Worm (Caenorhabditis elegans) whole organism, midembryonic: ENCODE data around the gene gcp-2.1.
"Not testable (repeated sequence)": the region's sequence is repeated elsewhere in the genome, so short reads cannot be mapped to it uniquely, and the experiment has no call there.

Source experiments
- T22C8.4 ChIP-seq: fragments of 200-800 bp; sonication (Bioruptor generic); IDR thresholded peaks from 2 replicates; pipeline ENCODE4 v1.3.6; 2022; ENCODE audit warnings: missing genetic modification characterization, missing compliant biosample characterization
- cog-1 ChIP-seq: sonication (generic microtip); optimal IDR thresholded peaks from 2 replicates; lab custom pipeline; 2016; ENCODE audit warnings: missing genetic modification characterization, missing compliant biosample characterization
- flt-1 ChIP-seq: fragments of 200-800 bp; sonication (Bioruptor generic); IDR thresholded peaks from 2 replicates; pipeline ENCODE4 v1.3.6; 2022; ENCODE audit warnings: missing genetic modification characterization, missing compliant biosample characterization
- klf-2 ChIP-seq: fragments of 200-800 bp; sonication (Bioruptor generic); conservative IDR thresholded peaks from 2 replicates; pipeline ENCODE4 v1.3.6; 2022; ENCODE audit warnings: missing genetic modification reagents, missing genetic modification characterization, missing compliant biosample characterization
- med-1 ChIP-seq: sonication (generic microtip); optimal IDR thresholded peaks from 2 replicates; lab custom pipeline; 2017; ENCODE audit warnings: missing genetic modification characterization, mild to moderate bottlenecking, missing compliant biosample characterization, antibody characterized with exemption, missing genetic modification reagents; ENCODE audit not compliant: insufficient read depth
- ref-1 ChIP-seq: fragments of 200-800 bp; sonication (Bioruptor generic); conservative IDR thresholded peaks from 2 replicates; pipeline ENCODE4 v1.3.6; 2022; ENCODE audit warnings: missing genetic modification reagents, missing genetic modification characterization, missing compliant biosample characterization
- tab-1 ChIP-seq: fragments of 200-800 bp; sonication (Bioruptor generic); IDR thresholded peaks from 2 replicates; pipeline ENCODE4 v1.3.6; 2022; ENCODE audit warnings: missing genetic modification characterization, missing compliant biosample characterization
- ztf-23 ChIP-seq: fragments of 200-800 bp; sonication (Bioruptor generic); IDR thresholded peaks from 2 replicates; pipeline ENCODE4 v1.3.6; 2022; ENCODE audit warnings: missing genetic modification reagents, missing genetic modification characterization, missing compliant biosample characterization
- ztf-29 ChIP-seq: fragments of 200-800 bp; sonication (Bioruptor generic); IDR thresholded peaks from 2 replicates; pipeline ENCODE4 v1.3.6; 2022; ENCODE audit warnings: missing genetic modification reagents, missing genetic modification characterization, missing compliant biosample characterization

gcp-2.1 gene

DNA sequence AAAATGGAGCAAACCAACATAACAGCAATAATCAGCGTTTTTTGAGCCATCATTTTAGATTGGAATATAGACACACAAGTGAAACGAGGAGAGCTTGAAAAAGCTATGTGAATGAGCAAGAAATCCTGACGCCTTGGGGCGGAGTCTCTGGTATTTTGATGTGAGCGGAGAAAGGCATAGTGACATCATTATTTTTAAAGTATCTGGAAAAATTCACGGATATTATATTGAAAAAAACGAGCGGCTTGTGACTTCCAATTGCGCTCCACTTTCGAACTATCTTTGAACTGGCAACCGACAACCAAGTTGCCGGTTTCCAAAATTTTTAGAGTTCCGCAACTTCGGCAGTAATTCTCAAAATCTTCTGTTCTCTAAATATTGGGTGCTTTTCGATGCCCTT is 9.6 kb downstream of the gcp-2.1 start, which contains the start of gene nlp-64:
nlp-64 (minus strand) TSS at position 101 of the 400 bp plus-strand sequence.
- TF ChIP-seq tab-1 (no peak), med-1 (no peak), ref-1 (GFP tag; lab: Robert Waterston, UW) (no peak), cog-1 (tag; lab: Kevin White, UChicago) (no peak), T22C8.4 (no peak), ztf-23 (GFP tag; lab: Robert Waterston, UW) (no peak), klf-2 (GFP tag; lab: Robert Waterston, UW) (no peak), flt-1 (no peak), ztf-29 (no peak)

DNA sequence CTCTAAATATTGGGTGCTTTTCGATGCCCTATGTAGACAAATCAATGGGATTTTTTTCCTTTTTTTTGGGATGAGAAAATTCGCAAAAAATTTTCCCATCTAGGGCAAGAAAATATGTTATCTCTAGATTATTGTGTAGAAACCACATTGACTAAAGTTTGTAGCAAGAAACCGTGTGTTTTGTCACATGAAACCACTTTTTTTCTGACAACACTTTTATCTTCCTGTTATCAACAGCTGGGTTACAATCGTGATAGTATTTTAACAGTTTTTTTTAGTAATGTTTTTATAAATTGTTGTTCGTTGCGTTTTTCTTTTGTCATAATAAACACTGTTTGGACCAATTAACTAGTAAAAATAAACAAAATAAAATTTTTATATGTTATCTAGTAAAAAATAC is 10.6 kb downstream of the gcp-2.1 start:
- TF ChIP-seq med-1 (no peak), flt-1 (no peak), ref-1 (GFP tag; lab: Robert Waterston, UW) (no peak), klf-2 (GFP tag; lab: Robert Waterston, UW) (no peak), T22C8.4 (no peak), ztf-23 (GFP tag; lab: Robert Waterston, UW) (no peak), ztf-29 (no peak), cog-1 (tag; lab: Kevin White, UChicago) (no peak), tab-1 (no peak)

DNA sequence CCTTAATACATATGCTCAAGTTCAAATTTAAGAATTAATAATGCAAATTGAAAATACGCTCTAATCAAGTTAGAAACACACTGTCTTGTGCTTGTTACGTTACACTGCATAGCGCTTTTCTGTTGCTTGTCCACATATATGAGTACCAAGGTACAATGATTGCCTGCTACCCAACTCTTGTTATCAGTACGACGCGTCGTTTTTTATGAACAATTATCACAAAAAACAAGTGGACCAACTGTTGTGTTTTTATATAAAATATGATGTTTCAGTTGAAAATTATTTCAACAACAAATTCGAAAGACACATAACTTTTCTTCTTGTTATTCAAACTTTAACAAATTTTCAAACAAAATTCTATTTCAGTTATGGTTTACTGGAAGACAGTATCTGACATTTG is 11.3 kb downstream of the gcp-2.1 start, which contains the start of gene M02E1.4:
M02E1.4 (plus strand) TSS at position 367 of the 400 bp plus-strand sequence.
- TF ChIP-seq flt-1 (no peak), T22C8.4 (no peak), med-1 (no peak), tab-1 (no peak), ref-1 (GFP tag; lab: Robert Waterston, UW) (no peak), klf-2 (GFP tag; lab: Robert Waterston, UW) (no peak), cog-1 (tag; lab: Kevin White, UChicago) (no peak), ztf-29 (no peak), ztf-23 (GFP tag; lab: Robert Waterston, UW) (no peak)

DNA sequence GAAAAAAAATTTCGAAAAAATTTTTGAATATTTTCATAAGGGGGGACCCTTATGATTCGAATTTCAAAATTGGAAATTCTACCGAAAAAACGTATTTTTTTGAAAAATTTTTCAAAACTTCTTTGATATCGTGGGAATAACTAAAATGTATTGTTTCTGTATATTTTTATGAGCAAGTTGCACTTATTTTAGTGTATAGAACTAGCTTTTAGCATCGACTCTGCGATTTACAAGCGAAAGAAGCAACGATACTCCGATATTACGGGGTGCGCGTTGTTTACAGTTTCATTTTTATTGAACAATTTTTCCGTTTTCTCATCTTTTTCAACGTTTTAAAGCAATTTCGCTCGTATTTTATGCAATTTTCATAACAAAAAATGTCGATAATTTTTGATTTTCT is 20.6 kb downstream of the gcp-2.1 start, which contains the start of gene M02E1.3:
M02E1.3 (plus strand) TSS at position 301 of the 400 bp plus-strand sequence.
- TF ChIP-seq ref-1 (GFP tag; lab: Robert Waterston, UW); T22C8.4; tab-1: not testable (repeated sequence)

DNA sequence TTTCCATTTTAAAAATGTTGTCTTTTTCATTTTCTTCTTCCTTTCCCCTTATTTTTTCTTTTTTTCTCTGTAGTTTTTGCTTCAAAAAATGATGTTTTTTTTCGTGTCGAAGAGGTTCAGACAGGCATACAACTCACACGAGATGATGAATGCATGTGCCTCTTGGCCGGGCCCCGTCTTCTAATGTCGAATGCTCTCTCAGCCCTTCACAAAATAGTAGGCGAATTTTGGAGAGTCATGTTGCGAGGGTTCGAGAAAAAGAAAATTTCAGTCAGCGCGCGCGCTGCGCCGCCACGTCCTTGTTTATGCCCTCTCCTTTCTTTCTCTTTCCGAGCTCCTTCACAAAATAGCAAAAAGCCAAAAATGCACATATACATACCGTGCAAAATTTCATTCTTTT is 22.4 kb downstream of the gcp-2.1 start:
- TF ChIP-seq tab-1 (no peak), T22C8.4 (no peak), ztf-29 (no peak), flt-1 (no peak), cog-1 (tag; lab: Kevin White, UChicago) (no peak), klf-2 (GFP tag; lab: Robert Waterston, UW) (no peak), ztf-23 (GFP tag; lab: Robert Waterston, UW) (no peak), ref-1 (GFP tag; lab: Robert Waterston, UW) (no peak), med-1 (no peak)

DNA sequence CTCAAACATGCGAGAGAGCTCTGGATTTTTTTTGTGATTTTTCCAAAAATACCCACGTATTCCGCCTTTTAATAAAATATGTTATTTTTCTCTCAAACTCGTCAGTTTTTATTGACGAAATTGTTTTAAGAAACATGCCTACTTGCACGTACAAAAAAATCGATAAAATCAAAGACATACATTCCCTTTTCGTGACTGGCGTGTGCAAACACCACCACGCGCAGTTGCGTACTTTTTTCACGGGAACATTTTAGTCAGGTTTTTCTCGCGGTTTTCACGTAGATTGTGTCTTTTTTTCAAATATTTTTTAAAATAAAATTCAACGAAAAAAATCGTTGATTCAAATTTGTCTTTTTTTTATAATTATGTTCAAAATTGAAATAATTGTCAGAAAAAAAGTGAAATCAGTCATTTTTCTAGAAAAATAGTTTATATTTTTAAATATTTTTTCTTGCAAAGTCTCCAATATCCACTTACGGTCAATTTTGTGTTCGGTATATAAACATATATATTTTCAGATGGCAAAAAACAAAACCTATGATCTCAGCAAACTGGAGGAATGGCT is 24.0 kb downstream of the gcp-2.1 start, which contains the start of gene M02E1.1:
M02E1.1 (plus strand) TSS at position 515 of the 565 bp plus-strand sequence.
- TF ChIP-seq T22C8.4 (peak; percentile 88), ztf-29 (no peak), cog-1 (tag; lab: Kevin White, UChicago) (peak; percentile 15)

DNA sequence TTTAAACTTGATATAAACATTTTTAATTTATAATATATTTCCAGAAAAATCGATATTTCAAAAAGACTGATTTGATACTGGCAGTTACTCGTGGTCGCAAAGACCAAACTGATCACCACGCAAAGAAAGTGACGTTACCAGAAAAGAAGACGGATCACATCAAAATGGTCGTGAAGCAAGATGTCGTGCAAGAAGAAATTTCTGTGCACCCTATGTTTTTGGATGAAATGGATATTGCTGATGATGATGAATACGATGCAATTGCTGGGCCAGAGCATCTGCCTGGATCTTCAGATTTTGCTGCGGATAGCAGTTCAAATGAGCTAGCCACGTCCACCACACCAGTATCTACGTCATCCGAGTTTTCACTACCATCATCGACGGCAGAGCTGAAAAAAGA is 27.1 kb downstream of the gcp-2.1 start:
- TF ChIP-seq med-1 = no peak

DNA sequence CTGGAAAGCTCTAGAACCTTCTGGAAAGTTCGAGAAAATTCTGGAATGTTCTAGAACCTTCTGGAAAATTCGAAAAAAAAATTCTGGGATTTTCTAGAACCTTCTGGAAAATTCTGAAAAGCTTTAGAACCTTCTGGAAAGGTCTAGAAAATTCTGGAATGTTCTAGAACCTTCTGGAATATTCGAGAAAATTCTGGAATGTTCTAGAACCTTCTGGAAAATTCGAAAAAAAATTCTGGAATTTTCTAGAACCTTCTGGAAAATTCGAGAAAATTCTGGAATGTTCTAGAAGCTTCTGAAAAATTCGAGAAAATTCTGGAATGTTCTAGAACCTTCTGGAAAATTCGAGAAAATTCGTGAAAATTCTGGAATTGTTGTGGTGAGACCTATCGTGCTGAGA is 29.2 kb downstream of the gcp-2.1 start:
- TF ChIP-seq flt-1 = peak; percentile 69; the same call in 1 of the 2 replicates

DNA sequence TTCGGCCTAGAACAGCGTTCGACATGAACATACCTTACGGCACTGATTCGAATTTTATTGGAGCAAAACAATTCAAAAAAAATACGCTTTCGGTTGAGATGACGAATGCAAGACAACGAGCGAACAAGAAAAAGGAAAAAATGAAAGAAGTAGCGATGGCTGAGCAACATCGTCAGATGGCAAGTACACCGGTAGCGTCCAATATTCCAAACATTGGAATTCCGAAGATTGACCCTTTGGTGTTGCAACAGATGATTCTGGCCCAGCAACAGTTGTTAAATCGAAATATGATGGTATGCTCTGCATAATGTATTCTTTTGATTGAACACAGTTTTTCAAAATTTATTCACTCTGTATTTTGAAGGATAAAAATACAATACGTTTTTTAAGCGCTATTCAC is 31.0 kb downstream of the gcp-2.1 start:
- TF ChIP-seq ztf-29 (no peak), T22C8.4 (no peak), flt-1 (no peak), tab-1 (no peak), ztf-23 (GFP tag; lab: Robert Waterston, UW) (no peak), cog-1 (tag; lab: Kevin White, UChicago) (no peak), ref-1 (GFP tag; lab: Robert Waterston, UW) (no peak), klf-2 (GFP tag; lab: Robert Waterston, UW) (no peak), med-1 (no peak)

DNA sequence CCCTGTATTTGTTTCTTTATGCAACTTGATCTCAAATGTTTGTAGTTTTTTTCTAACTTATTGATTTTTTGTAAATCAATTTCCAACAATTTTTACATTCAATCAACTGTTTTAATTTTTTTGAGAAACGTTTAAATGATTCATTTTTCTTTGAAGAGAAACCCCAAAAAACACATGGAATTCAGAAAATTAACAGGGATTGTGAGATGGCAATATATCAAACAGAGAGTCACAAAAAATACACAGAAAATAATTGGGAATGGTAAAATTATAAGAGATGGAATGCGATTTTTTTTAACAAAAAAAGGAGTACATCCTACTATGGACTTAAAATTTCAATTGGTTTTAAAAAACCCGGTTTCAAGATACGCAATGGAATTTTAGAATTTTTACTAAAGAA is 32.8 kb downstream of the gcp-2.1 start:
- TF ChIP-seq T22C8.4 (no peak), flt-1 (no peak), tab-1 (no peak), klf-2 (GFP tag; lab: Robert Waterston, UW) (no peak), cog-1 (tag; lab: Kevin White, UChicago) (no peak), ztf-23 (GFP tag; lab: Robert Waterston, UW) (no peak), med-1 (no peak), ref-1 (GFP tag; lab: Robert Waterston, UW) (no peak), ztf-29 (no peak)

DNA sequence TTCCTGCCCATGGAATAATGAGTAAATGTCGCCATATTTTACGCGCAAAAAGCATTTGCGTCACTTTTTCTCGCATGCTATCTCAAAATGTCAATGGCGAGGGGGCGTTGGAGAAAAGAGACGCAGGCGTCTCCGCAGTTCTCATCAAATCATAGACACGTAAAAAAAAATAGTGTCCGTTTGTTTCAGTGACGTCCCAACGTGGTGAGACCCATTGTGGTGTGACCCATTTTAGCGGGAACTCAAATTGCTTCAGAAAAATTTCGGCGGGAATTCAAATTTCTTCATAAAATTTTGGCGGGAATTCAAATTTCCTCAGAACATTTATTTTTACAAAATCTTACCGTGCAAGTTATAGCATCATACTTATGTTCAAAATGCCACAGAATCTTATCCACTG is 42.2 kb downstream of the gcp-2.1 start:
- no peak for TF ChIP-seq cog-1 (tag; lab: Kevin White, UChicago)
- TF ChIP-seq tab-1 = no peak
- no peak for TF ChIP-seq flt-1
- no peak for TF ChIP-seq med-1
- no peak for TF ChIP-seq ztf-29
- no peak for TF ChIP-seq klf-2 (GFP tag; lab: Robert Waterston, UW)

DNA sequence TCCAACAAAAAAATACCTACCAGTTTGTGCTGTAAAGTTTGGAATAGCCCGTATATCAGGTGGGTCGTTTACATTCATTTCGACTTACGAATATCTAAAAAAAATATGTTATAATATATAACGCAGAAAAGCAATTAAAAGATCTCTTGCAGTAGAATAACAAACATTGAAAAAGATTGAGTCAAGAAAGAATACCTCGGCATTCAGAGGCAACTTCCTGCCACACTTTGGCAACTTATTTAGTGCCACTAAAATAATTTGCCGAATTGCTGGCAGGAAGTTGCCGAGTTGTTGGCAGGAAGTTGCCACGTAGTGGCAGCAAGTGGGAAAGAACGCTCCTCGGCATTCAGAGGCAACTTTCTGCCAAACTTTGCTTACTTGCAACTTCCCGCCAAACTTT is 45.5 kb downstream of the gcp-2.1 start, which contains the start of gene C04E7.3:
C04E7.3 (minus strand) TSS at position 101 of the 400 bp plus-strand sequence.
- not testable (repeated sequence) for TF ChIP-seq ztf-29; flt-1; klf-2 (GFP tag; lab: Robert Waterston, UW)
